Fruit fly (Drosophila melanogaster) whole organism, prepupa: ENCODE data around the gene ClC-c.

Experiments used
- CG10631 ChIP-seq: fragments of 200-800 bp; sonication (Bioruptor generic); optimal IDR thresholded peaks from 2 replicates; lab custom pipeline; 2016; ENCODE audit warnings: missing biosample characterization, missing genetic modification characterization
- CG10669 ChIP-seq: fragments of 200-800 bp; sonication (Bioruptor generic); optimal IDR thresholded peaks from 3 replicates; lab custom pipeline; 2018; ENCODE audit warnings: missing biosample characterization, mild to moderate bottlenecking, missing genetic modification characterization, moderate library complexity
- CG11762 ChIP-seq: fragments of 200-800 bp; sonication (Bioruptor generic); optimal IDR thresholded peaks from 3 replicates; lab custom pipeline; 2016; ENCODE audit warnings: missing biosample characterization, missing genetic modification characterization; ENCODE audit not compliant: insufficient read depth
- CG11902 ChIP-seq: fragments of 200-800 bp; sonication (Bioruptor generic); optimal IDR thresholded peaks from 3 replicates; lab custom pipeline; 2016; ENCODE audit warnings: missing biosample characterization, missing genetic modification characterization
- CG15336 ChIP-seq: fragments of 200-800 bp; sonication (Bioruptor generic); IDR thresholded peaks from 2 replicates; pipeline ENCODE4 v1.3.6; 2022; ENCODE audit warnings: missing biosample characterization, missing genetic modification characterization
- CG16779 ChIP-seq: fragments of 200-800 bp; sonication (Bioruptor generic); optimal IDR thresholded peaks from 3 replicates; lab custom pipeline; 2017; ENCODE audit warnings: missing biosample characterization, mild to moderate bottlenecking, missing genetic modification characterization
- CG3032 ChIP-seq: fragments of 200-800 bp; optimal IDR thresholded peaks from 2 replicates; lab custom pipeline; 2019; ENCODE audit warnings: missing biosample characterization, mild to moderate bottlenecking, missing genetic modification characterization, moderate library complexity
- CG31627 ChIP-seq: fragments of 200-800 bp; sonication (Bioruptor generic); optimal IDR thresholded peaks from 3 replicates; lab custom pipeline; 2016; ENCODE audit warnings: missing biosample characterization, missing genetic modification characterization
- CG32006 ChIP-seq: fragments of 200-800 bp; sonication (Bioruptor generic); optimal IDR thresholded peaks from 3 replicates; lab custom pipeline; 2017; ENCODE audit warnings: missing biosample characterization, mild to moderate bottlenecking, missing genetic modification characterization
- CG34406 ChIP-seq: fragments of 200-800 bp; sonication (Bioruptor generic); optimal IDR thresholded peaks from 3 replicates; lab custom pipeline; 2016; ENCODE audit warnings: missing biosample characterization, missing genetic modification characterization
- CG3919 ChIP-seq: fragments of 200-800 bp; sonication (Bioruptor generic); optimal IDR thresholded peaks from 3 replicates; lab custom pipeline; 2016; ENCODE audit warnings: missing biosample characterization, missing genetic modification characterization
- CG4318 ChIP-seq: fragments of 200-800 bp; sonication (Bioruptor generic); optimal IDR thresholded peaks from 3 replicates; lab custom pipeline; 2017; ENCODE audit warnings: missing biosample characterization, mild to moderate bottlenecking, missing genetic modification characterization
- CG6276 ChIP-seq: fragments of 200-800 bp; sonication (Bioruptor generic); optimal IDR thresholded peaks from 2 replicates; lab custom pipeline; 2017; ENCODE audit warnings: missing biosample characterization, mild to moderate bottlenecking, missing genetic modification characterization
- CG6792 ChIP-seq: fragments of 200-800 bp; sonication (Bioruptor generic); optimal IDR thresholded peaks from 3 replicates; lab custom pipeline; 2016; ENCODE audit warnings: missing biosample characterization, missing genetic modification characterization
- CG6808 ChIP-seq: fragments of 200-800 bp; sonication (Bioruptor generic); optimal IDR thresholded peaks from 3 replicates; lab custom pipeline; 2017; ENCODE audit warnings: missing biosample characterization, missing genetic modification characterization, mild to moderate bottlenecking, moderate library complexity, missing genetic modification reagents
- CG6854 ChIP-seq: fragments of 200-800 bp; sonication (Bioruptor generic); optimal IDR thresholded peaks from 2 replicates; lab custom pipeline; 2017; ENCODE audit warnings: missing biosample characterization, mild to moderate bottlenecking, missing genetic modification characterization
- CG7368 ChIP-seq: fragments of 200-800 bp; sonication (Bioruptor generic); optimal IDR thresholded peaks from 3 replicates; lab custom pipeline; 2016; ENCODE audit warnings: missing biosample characterization, missing genetic modification characterization
- CG8319 ChIP-seq: fragments of 200-800 bp; sonication (Bioruptor generic); optimal IDR thresholded peaks from 3 replicates; lab custom pipeline; 2016; ENCODE audit warnings: missing biosample characterization, missing genetic modification characterization
- CG9139 ChIP-seq: fragments of 200-800 bp; sonication (Bioruptor generic); optimal IDR thresholded peaks from 3 replicates; lab custom pipeline; 2017; ENCODE audit warnings: missing biosample characterization, mild to moderate bottlenecking, missing genetic modification characterization
- Eip75B ChIP-seq: fragments of 200-800 bp; sonication (Bioruptor generic); optimal IDR thresholded peaks from 3 replicates; lab custom pipeline; 2016; ENCODE audit warnings: missing biosample characterization, missing genetic modification characterization
- Eip78C ChIP-seq: fragments of 200-800 bp; sonication (Bioruptor generic); peaks from one replicate; lab custom pipeline; 2016; ENCODE audit warnings: missing biosample characterization, missing genetic modification characterization
- Eip93F ChIP-seq: fragments of 200-800 bp; sonication (Bioruptor generic); optimal IDR thresholded peaks from 2 replicates; lab custom pipeline; 2016; ENCODE audit warnings: missing biosample characterization, mild to moderate bottlenecking, missing genetic modification characterization
- Ets21C ChIP-seq: fragments of 200-800 bp; sonication (Bioruptor generic); optimal IDR thresholded peaks from 3 replicates; lab custom pipeline; 2016; ENCODE audit warnings: missing biosample characterization, missing genetic modification characterization
- Ets96B ChIP-seq: fragments of 200-800 bp; optimal IDR thresholded peaks from 2 replicates; lab custom pipeline; 2019; ENCODE audit warnings: missing biosample characterization, mild to moderate bottlenecking, missing genetic modification characterization, moderate library complexity
- Gug ChIP-seq: fragments of 200-800 bp; sonication (Bioruptor generic); IDR thresholded peaks from 2 replicates; pipeline ENCODE4 v1.3.6; 2022; ENCODE audit warnings: missing biosample characterization, missing genetic modification characterization
- Hr39 ChIP-seq: fragments of 200-800 bp; sonication (Bioruptor generic); optimal IDR thresholded peaks from 2 replicates; lab custom pipeline; 2016; ENCODE audit warnings: missing biosample characterization, missing genetic modification characterization
- Hr4 ChIP-seq: fragments of 200-800 bp; sonication (Bioruptor generic); optimal IDR thresholded peaks from 3 replicates; lab custom pipeline; 2016; ENCODE audit warnings: missing biosample characterization, missing genetic modification characterization
- Lpt ChIP-seq: fragments of 200-800 bp; sonication (Bioruptor generic); optimal IDR thresholded peaks from 3 replicates; lab custom pipeline; 2016; ENCODE audit warnings: missing biosample characterization, missing genetic modification characterization
- Met ChIP-seq: fragments of 200-800 bp; sonication (Bioruptor generic); optimal IDR thresholded peaks from 3 replicates; lab custom pipeline; 2016; ENCODE audit warnings: missing biosample characterization, missing genetic modification characterization
- OdsH ChIP-seq: fragments of 200-800 bp; sonication (Bioruptor generic); optimal IDR thresholded peaks from 3 replicates; lab custom pipeline; 2016; ENCODE audit warnings: missing biosample characterization, missing genetic modification characterization
- Smox ChIP-seq: fragments of 200-800 bp; sonication (Bioruptor generic); optimal IDR thresholded peaks from 3 replicates; lab custom pipeline; 2016; ENCODE audit warnings: missing biosample characterization, missing genetic modification characterization
- Sox102F ChIP-seq: fragments of 200-800 bp; sonication (Bioruptor generic); optimal IDR thresholded peaks from 2 replicates; lab custom pipeline; 2016; ENCODE audit warnings: missing biosample characterization, mild to moderate bottlenecking, missing genetic modification characterization
- Sox14 ChIP-seq: fragments of 200-800 bp; sonication (Bioruptor generic); optimal IDR thresholded peaks from 3 replicates; lab custom pipeline; 2016; ENCODE audit warnings: missing biosample characterization, missing genetic modification characterization
- Sox15 ChIP-seq: fragments of 200-800 bp; sonication (Bioruptor generic); optimal IDR thresholded peaks from 3 replicates; lab custom pipeline; 2016; ENCODE audit warnings: missing biosample characterization, missing genetic modification characterization
- acj6 ChIP-seq: fragments of 200-800 bp; sonication (Bioruptor generic); optimal IDR thresholded peaks from 3 replicates; lab custom pipeline; 2016; ENCODE audit warnings: missing biosample characterization, missing genetic modification characterization
- cyc ChIP-seq: fragments of 200-800 bp; sonication (Bioruptor generic); optimal IDR thresholded peaks from 3 replicates; lab custom pipeline; 2016; ENCODE audit warnings: missing biosample characterization, missing genetic modification characterization
- dac ChIP-seq: fragments of 200-800 bp; sonication (Bioruptor generic); optimal IDR thresholded peaks from 2 replicates; lab custom pipeline; 2017; ENCODE audit warnings: missing biosample characterization, mild to moderate bottlenecking, missing genetic modification characterization
- dsx ChIP-seq: fragments of 200-800 bp; optimal IDR thresholded peaks from 3 replicates; lab custom pipeline; 2019; ENCODE audit warnings: missing biosample characterization, mild to moderate bottlenecking, missing genetic modification characterization, moderate library complexity; ENCODE audit not compliant: poor library complexity, severe bottlenecking
- eg ChIP-seq: fragments of 200-800 bp; sonication (Bioruptor generic); IDR thresholded peaks from 3 replicates; pipeline ENCODE4 v1.3.6; 2022; ENCODE audit warnings: missing biosample characterization, missing genetic modification characterization
- esn ChIP-seq: fragments of 200-800 bp; sonication (Bioruptor generic); optimal IDR thresholded peaks from 2 replicates; lab custom pipeline; 2016; ENCODE audit warnings: missing biosample characterization, mild to moderate bottlenecking, missing genetic modification characterization, moderate library complexity
- fd59A ChIP-seq: fragments of 200-800 bp; sonication (Bioruptor generic); optimal IDR thresholded peaks from 2 replicates; lab custom pipeline; 2017; ENCODE audit warnings: missing biosample characterization, mild to moderate bottlenecking, missing genetic modification characterization, missing genetic modification reagents
- fd85E ChIP-seq: fragments of 200-800 bp; sonication (Bioruptor generic); optimal IDR thresholded peaks from 3 replicates; lab custom pipeline; 2016; ENCODE audit warnings: missing biosample characterization, missing genetic modification characterization
- fkh ChIP-seq: fragments of 200-800 bp; sonication (Bioruptor generic); optimal IDR thresholded peaks from 3 replicates; lab custom pipeline; 2017; ENCODE audit warnings: missing biosample characterization, mild to moderate bottlenecking, missing genetic modification characterization, moderate library complexity
- lz ChIP-seq: fragments of 200-800 bp; sonication (Bioruptor generic); optimal IDR thresholded peaks from 3 replicates; lab custom pipeline; 2016; ENCODE audit warnings: missing biosample characterization, missing genetic modification characterization
- net ChIP-seq: fragments of 200-800 bp; sonication (Bioruptor generic); optimal IDR thresholded peaks from 3 replicates; lab custom pipeline; 2016; ENCODE audit warnings: missing biosample characterization, missing genetic modification characterization
- pdm3 ChIP-seq: fragments of 200-800 bp; sonication (Bioruptor generic); optimal IDR thresholded peaks from 3 replicates; lab custom pipeline; 2016; ENCODE audit warnings: missing biosample characterization, missing genetic modification characterization
- salr ChIP-seq, 2 experiments: fragments of 200-800 bp; sonication (Bioruptor generic); optimal IDR thresholded peaks; 3 replicates each; lab custom pipeline; 2016 to 2018; ENCODE audit warnings: missing biosample characterization in 2 of 2, missing genetic modification characterization in 2 of 2, mild to moderate bottlenecking in 1 of 2
- ss ChIP-seq, 2 experiments: fragments of 200-800 bp; sonication (Bioruptor generic); optimal IDR thresholded peaks; 2 replicates in 1 of 2; 3 replicates in 1 of 2; lab custom pipeline; 2017 to 2018; ENCODE audit warnings: mild to moderate bottlenecking in 2 of 2, missing biosample characterization in 2 of 2, missing genetic modification characterization in 2 of 2, moderate library complexity in 1 of 2
- svp ChIP-seq: fragments of 200-800 bp; sonication (Bioruptor generic); peaks from one replicate; lab custom pipeline; 2016; ENCODE audit warnings: missing biosample characterization, missing genetic modification characterization
- topi ChIP-seq: fragments of 200-800 bp; sonication (Bioruptor generic); optimal IDR thresholded peaks from 3 replicates; lab custom pipeline; 2016; ENCODE audit warnings: missing biosample characterization, missing genetic modification characterization
- vri ChIP-seq: fragments of 200-800 bp; sonication (Bioruptor generic); optimal IDR thresholded peaks from 3 replicates; lab custom pipeline; 2016; ENCODE audit warnings: missing biosample characterization, mild to moderate bottlenecking, missing genetic modification characterization

ClC-c gene

DNA sequence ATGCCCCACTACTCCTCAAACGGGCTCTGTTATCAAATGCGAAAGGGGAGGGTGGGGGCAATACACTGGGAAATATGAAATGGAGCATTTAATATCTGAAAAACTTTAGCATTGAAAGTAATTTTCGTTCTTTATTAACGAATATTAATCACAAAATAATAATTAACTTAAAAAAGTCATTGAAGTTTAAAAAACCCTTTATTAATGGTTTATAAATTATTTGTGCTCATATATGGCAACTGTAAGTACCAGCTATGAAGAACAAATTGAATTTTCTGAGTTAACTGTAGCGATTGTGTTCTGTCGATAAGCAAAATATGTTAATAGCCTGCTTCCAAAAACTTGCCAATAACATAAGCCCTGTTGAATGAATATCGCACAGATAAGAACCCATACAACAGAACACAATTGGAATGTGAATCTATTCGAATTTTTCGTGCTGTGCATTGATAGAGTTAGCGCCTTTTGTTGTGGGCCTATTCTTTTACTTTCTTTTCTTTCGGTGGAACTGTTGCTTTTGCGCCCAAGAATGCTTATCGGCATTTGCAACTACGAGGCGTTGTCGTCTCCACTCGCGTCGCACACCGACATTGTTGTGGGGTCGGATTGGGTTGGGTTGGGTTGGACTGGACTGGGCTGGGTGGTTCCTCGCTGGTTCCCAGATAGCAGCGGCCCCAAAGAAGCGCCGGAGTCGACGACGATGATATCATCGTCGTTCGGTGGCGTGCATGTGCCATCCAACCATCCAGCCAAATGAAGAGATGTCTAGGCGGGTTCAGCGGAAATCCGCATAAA lies 29.3 kb upstream of the ClC-c start:
- no peak for TF ChIP-seq Hr39 (GFP tag; lab: Kevin White, UChicago)
- TF ChIP-seq Ets21C (GFP tag; lab: Kevin White, UChicago), result no peak
- TF ChIP-seq CG16779 (tag; lab: Kevin White, UChicago), result no peak
- no peak for TF ChIP-seq pdm3 (GFP tag; lab: Kevin White, UChicago)
- TF ChIP-seq dsx (GFP tag; lab: Kevin White, UChicago), result peak; percentile 92
- no peak for TF ChIP-seq CG7368 (GFP tag; lab: Kevin White, UChicago)
- TF ChIP-seq CG6854 (GFP tag; lab: Kevin White, UChicago), result no peak
- no peak for TF ChIP-seq CG11902 (GFP tag; lab: Kevin White, UChicago)
- no peak for TF ChIP-seq Smox
- no peak for TF ChIP-seq CG9139 (GFP tag; lab: Kevin White, UChicago)
- no peak for TF ChIP-seq cyc (GFP tag; lab: Kevin White, UChicago)
- TF ChIP-seq net (GFP tag; lab: Kevin White, UChicago), result peak; percentile 24
- no peak for TF ChIP-seq Ets96B (tag; lab: Kevin White, UChicago)
- TF ChIP-seq acj6, result peak; percentile 58
- TF ChIP-seq Sox14 (GFP tag; lab: Kevin White, UChicago), result no peak
- TF ChIP-seq CG10669 (GFP tag; lab: Kevin White, UChicago), result no peak
- peak; percentile 10; the same call in 2 of the 3 replicates for TF ChIP-seq eg (GFP tag; lab: Robert Waterston, UW)
- TF ChIP-seq CG3032 (tag; lab: Kevin White, UChicago), result no peak
- TF ChIP-seq CG6792, result peak; percentile 32
- peak; percentile 56 for TF ChIP-seq CG4318 (GFP tag; lab: Kevin White, UChicago)
- peak; percentile 53 for TF ChIP-seq CG10631
- TF ChIP-seq CG31627 (GFP tag; lab: Kevin White, UChicago), result no peak
- no peak for TF ChIP-seq CG11762 (GFP tag; lab: Kevin White, UChicago)
- no peak for TF ChIP-seq CG8319
- peak; percentile 38 for TF ChIP-seq OdsH
- no peak for TF ChIP-seq CG3919 (GFP tag; lab: Kevin White, UChicago)
- TF ChIP-seq fkh (GFP tag; lab: Kevin White, UChicago), result no peak
- no peak for TF ChIP-seq Eip78C
- no peak for TF ChIP-seq Eip75B (GFP tag; lab: Kevin White, UChicago)
- TF ChIP-seq esn, result peak; percentile 45
- TF ChIP-seq svp, result peak; percentile 77
- TF ChIP-seq Eip93F (GFP tag; lab: Kevin White, UChicago), result no peak
- TF ChIP-seq vri, result peak; percentile 7
- no peak for TF ChIP-seq topi (GFP tag; lab: Kevin White, UChicago)
- no peak for TF ChIP-seq CG6808 (GFP tag; lab: Kevin White, UChicago)
- TF ChIP-seq salr (GFP tag; optimal IDR thresholded peaks at IDR 0.05; lab: Kevin White, UChicago), result peak in 1 of 2 experiments; percentile 49
- TF ChIP-seq Hr4, result peak; percentile 62
- TF ChIP-seq Gug (GFP tag; lab: Robert Waterston, UW), result no peak
- TF ChIP-seq Sox102F (GFP tag; lab: Kevin White, UChicago), result no peak
- no peak for TF ChIP-seq CG34406
- TF ChIP-seq dac (GFP tag; lab: Kevin White, UChicago), result no peak
- TF ChIP-seq Sox15 (GFP tag; lab: Kevin White, UChicago), result no peak
- peak; percentile 36 for TF ChIP-seq lz
- no peak for TF ChIP-seq CG15336 (GFP tag; lab: Robert Waterston, UW)
- no peak for TF ChIP-seq ss (GFP tag; optimal IDR thresholded peaks at IDR 0.05; lab: Kevin White, UChicago)
- no peak for TF ChIP-seq CG32006 (GFP tag; lab: Kevin White, UChicago)
- no peak for TF ChIP-seq Met (GFP tag; lab: Kevin White, UChicago)
- TF ChIP-seq Lpt (GFP tag; lab: Kevin White, UChicago), result no peak
- TF ChIP-seq fd59A, result peak; percentile 23
- peak; percentile 54 for TF ChIP-seq CG6276
- TF ChIP-seq fd85E, result no peak
